Worm (Caenorhabditis elegans) whole organism, young adult: Measurements from ENCODE around the gene T12A7.6.
A peak's percentile ranks its signal among the peaks of the same experiment; 100 is the strongest.

ENCODE experiments used
- C17E4.6 ChIP-seq: fragments of 200-800 bp; sonication (Bioruptor generic); IDR thresholded peaks from 2 replicates; pipeline ENCODE4 v1.3.6; 2022; ENCODE audit warnings: missing genetic modification reagents, missing genetic modification characterization, missing compliant biosample characterization
- F10E7.11 ChIP-seq: sonication (generic microtip); optimal IDR thresholded peaks from 2 replicates; lab custom pipeline; 2017; ENCODE audit warnings: mild to moderate bottlenecking, missing genetic modification characterization, moderate library complexity, missing compliant biosample characterization
- F23B12.7 ChIP-seq: sonication (generic microtip); optimal IDR thresholded peaks from 2 replicates; lab custom pipeline; 2017; ENCODE audit warnings: missing genetic modification characterization, mild to moderate bottlenecking, missing compliant biosample characterization, antibody characterized with exemption, moderate library complexity; ENCODE audit not compliant: insufficient read depth
- F33H1.4 ChIP-seq: fragments of 200-800 bp; sonication (Bioruptor generic); IDR thresholded peaks from 2 replicates; pipeline ENCODE4 v1.3.6; 2022; ENCODE audit warnings: missing genetic modification reagents, missing genetic modification characterization, missing compliant biosample characterization
- F52B5.7 ChIP-seq: sonication (generic microtip); optimal IDR thresholded peaks from 2 replicates; lab custom pipeline; 2016; ENCODE audit warnings: mild to moderate bottlenecking, missing genetic modification characterization, missing compliant biosample characterization
- K12H6.12 ChIP-seq: fragments of 200-800 bp; sonication (Bioruptor generic); optimal IDR thresholded peaks from 2 replicates; lab custom pipeline; 2018; ENCODE audit warnings: mild to moderate bottlenecking, missing genetic modification characterization, missing compliant biosample characterization
- T26A5.8 ChIP-seq: sonication (generic microtip); optimal IDR thresholded peaks from 2 replicates; lab custom pipeline; 2016; ENCODE audit warnings: missing genetic modification characterization, missing compliant biosample characterization
- Y53F4B.3 ChIP-seq: fragments of 200-800 bp; sonication (Bioruptor generic); IDR thresholded peaks from 2 replicates; pipeline ENCODE4 v1.3.6; 2022; ENCODE audit warnings: missing genetic modification reagents, missing genetic modification characterization, missing compliant biosample characterization
- Y53G8AR.9 ChIP-seq: fragments of 200-800 bp; sonication (Bioruptor generic); conservative IDR thresholded peaks from 2 replicates; pipeline ENCODE4 v1.3.6; 2022; ENCODE audit warnings: missing genetic modification reagents, missing genetic modification characterization, missing compliant biosample characterization
- Y56A3A.18 ChIP-seq: fragments of 200-800 bp; sonication (Bioruptor generic); IDR thresholded peaks from 2 replicates; pipeline ENCODE4 v1.3.6; 2022; ENCODE audit warnings: missing genetic modification reagents, missing genetic modification characterization, missing compliant biosample characterization
- ZK185.1 ChIP-seq: sonication (generic microtip); optimal IDR thresholded peaks from 2 replicates; lab custom pipeline; 2016; ENCODE audit warnings: mild to moderate bottlenecking, missing genetic modification characterization, missing compliant biosample characterization; ENCODE audit not compliant: poor library complexity, severe bottlenecking
- aptf-2 ChIP-seq: fragments of 200-800 bp; sonication (Bioruptor generic); conservative IDR thresholded peaks from 2 replicates; pipeline ENCODE4 v1.3.6; 2022; ENCODE audit warnings: missing genetic modification reagents, missing genetic modification characterization, missing compliant biosample characterization
- athp-1 ChIP-seq: sonication (generic microtip); optimal IDR thresholded peaks from 2 replicates; lab custom pipeline; 2017; ENCODE audit warnings: mild to moderate bottlenecking, missing genetic modification characterization, missing compliant biosample characterization
- ccch-3 ChIP-seq: fragments of 200-800 bp; sonication (Bioruptor generic); optimal IDR thresholded peaks from 2 replicates; lab custom pipeline; 2018; ENCODE audit warnings: mild to moderate bottlenecking, missing genetic modification characterization, missing compliant biosample characterization
- ceh-100 ChIP-seq: fragments of 200-800 bp; sonication (Bioruptor generic); IDR thresholded peaks from 2 replicates; pipeline ENCODE4 v1.3.6; 2022; ENCODE audit warnings: missing genetic modification reagents, missing genetic modification characterization, missing compliant biosample characterization
- ceh-27 ChIP-seq: fragments of 200-800 bp; sonication (Bioruptor generic); optimal IDR thresholded peaks from 2 replicates; lab custom pipeline; 2018; ENCODE audit warnings: mild to moderate bottlenecking, missing genetic modification characterization, moderate library complexity, missing compliant biosample characterization
- dox-1 ChIP-seq: fragments of 200-800 bp; sonication (Bioruptor generic); IDR thresholded peaks from 2 replicates; pipeline ENCODE4 v1.3.6; 2022; ENCODE audit warnings: missing genetic modification reagents, missing genetic modification characterization, missing compliant biosample characterization
- dpl-1 ChIP-seq: fragments of 150-350 bp; optimal IDR thresholded peaks from 2 replicates; lab custom pipeline; 2014; ENCODE audit warnings: missing biosample characterization, missing genetic modification reagents, missing genetic modification characterization
- ekl-4 ChIP-seq: fragments of 200-800 bp; sonication (Bioruptor generic); IDR thresholded peaks from 2 replicates; pipeline ENCODE4 v1.3.6; 2022; ENCODE audit warnings: missing genetic modification reagents, missing genetic modification characterization, missing compliant biosample characterization
- ets-4 ChIP-seq: fragments of 200-800 bp; sonication (Bioruptor generic); optimal IDR thresholded peaks from 2 replicates; lab custom pipeline; 2018; ENCODE audit warnings: mild to moderate bottlenecking, missing genetic modification characterization, missing compliant biosample characterization
- hlh-26 ChIP-seq: fragments of 200-800 bp; sonication (Bioruptor generic); conservative IDR thresholded peaks from 2 replicates; pipeline ENCODE4 v1.3.6; 2022; ENCODE audit warnings: missing genetic modification reagents, missing genetic modification characterization, missing compliant biosample characterization
- hmg-1.2 ChIP-seq: fragments of 200-800 bp; sonication (Bioruptor generic); IDR thresholded peaks from 2 replicates; pipeline ENCODE4 v1.3.6; 2022; ENCODE audit warnings: missing genetic modification reagents, missing genetic modification characterization, missing compliant biosample characterization
- lin-26 ChIP-seq: fragments of 200-800 bp; sonication (Bioruptor generic); IDR thresholded peaks from 2 replicates; pipeline ENCODE4 v1.3.6; 2022; ENCODE audit warnings: missing genetic modification reagents, missing genetic modification characterization, missing compliant biosample characterization
- lsl-1 ChIP-seq: fragments of 200-800 bp; sonication (Bioruptor generic); optimal IDR thresholded peaks from 2 replicates; lab custom pipeline; 2018; ENCODE audit warnings: mild to moderate bottlenecking, missing genetic modification characterization, moderate library complexity, missing compliant biosample characterization
- madf-10 ChIP-seq: sonication (generic microtip); optimal IDR thresholded peaks from 2 replicates; lab custom pipeline; 2016; ENCODE audit warnings: mild to moderate bottlenecking, missing genetic modification characterization, missing compliant biosample characterization
- mcd-1 ChIP-seq: fragments of 200-800 bp; sonication (Bioruptor generic); IDR thresholded peaks from 2 replicates; pipeline ENCODE4 v1.3.6; 2022; ENCODE audit warnings: missing genetic modification reagents, missing genetic modification characterization, missing compliant biosample characterization
- mel-28 ChIP-seq: sonication (generic microtip); optimal IDR thresholded peaks from 2 replicates; lab custom pipeline; 2016; ENCODE audit warnings: borderline replicate concordance, mild to moderate bottlenecking, missing genetic modification characterization, missing compliant biosample characterization
- nfya-1 ChIP-seq: sonication (generic microtip); optimal IDR thresholded peaks from 2 replicates; lab custom pipeline; 2017; ENCODE audit warnings: antibody characterized with exemption, missing compliant biosample characterization, missing genetic modification characterization, borderline replicate concordance; ENCODE audit not compliant: insufficient read depth
- nhr-120 ChIP-seq: fragments of 200-800 bp; sonication (Bioruptor generic); IDR thresholded peaks from 2 replicates; pipeline ENCODE4 v1.3.6; 2022; ENCODE audit warnings: missing genetic modification characterization, missing compliant biosample characterization
- nhr-80 ChIP-seq: sonication (generic microtip); optimal IDR thresholded peaks from 2 replicates; lab custom pipeline; 2016; ENCODE audit warnings: missing genetic modification characterization, missing compliant biosample characterization
- sea-2 ChIP-seq: fragments of 200-800 bp; sonication (Bioruptor generic); IDR thresholded peaks from 2 replicates; pipeline ENCODE4 v1.3.6; 2022; ENCODE audit warnings: missing genetic modification characterization, missing compliant biosample characterization
- snpc-4 ChIP-seq, 5 experiments: fragments of 150-350 bp in 1 of 5; sonication (generic microtip) in 4 of 5; optimal IDR thresholded peaks; 2 replicates each; lab custom pipeline; 2014 to 2018; ENCODE audit warnings: missing genetic modification characterization in 5 of 5, missing biosample characterization in 3 of 5, antibody characterized with exemption in 2 of 5, mild to moderate bottlenecking in 2 of 5, missing compliant biosample characterization in 2 of 5, missing genotype in 2 of 5, moderate library complexity in 2 of 5, missing genetic modification reagents in 1 of 5
- tlf-1 ChIP-seq: fragments of 200-800 bp; sonication (Bioruptor generic); optimal IDR thresholded peaks from 2 replicates; lab custom pipeline; 2018; ENCODE audit warnings: mild to moderate bottlenecking, missing genetic modification characterization, missing compliant biosample characterization
- zim-3 ChIP-seq: sonication (generic microtip); optimal IDR thresholded peaks from 2 replicates; lab custom pipeline; 2017; ENCODE audit warnings: mild to moderate bottlenecking, missing genetic modification characterization, moderate library complexity, missing compliant biosample characterization
- ztf-22 ChIP-seq: fragments of 200-800 bp; sonication (Bioruptor generic); optimal IDR thresholded peaks from 2 replicates; lab custom pipeline; 2018; ENCODE audit warnings: mild to moderate bottlenecking, missing genetic modification characterization, moderate library complexity, missing compliant biosample characterization
- ztf-26 ChIP-seq: sonication (generic microtip); optimal IDR thresholded peaks from 2 replicates; lab custom pipeline; 2017; ENCODE audit warnings: missing genetic modification characterization, missing compliant biosample characterization
- ztf-28 ChIP-seq: fragments of 200-800 bp; sonication (Bioruptor generic); IDR thresholded peaks from 2 replicates; pipeline ENCODE4 v1.3.6; 2022; ENCODE audit warnings: missing genetic modification reagents, missing genetic modification characterization, missing compliant biosample characterization
- ztf-3 ChIP-seq: fragments of 200-800 bp; sonication (Bioruptor generic); optimal IDR thresholded peaks from 2 replicates; lab custom pipeline; 2018; ENCODE audit warnings: mild to moderate bottlenecking, missing genetic modification characterization, missing compliant biosample characterization

T12A7.6 gene

ce11 chrIV:11792495-11792894 lies 43.5 kb downstream of the T12A7.6 start, which contains the start of gene H01G02.3:
Gene H01G02.3, minus strand, starts transcription at chrIV:11792595.
- no peak for TF ChIP-seq C17E4.6 (GFP tag; lab: Robert Waterston, UW)
- TF ChIP-seq ccch-3 = no peak
- TF ChIP-seq F52B5.7 (tag; lab: Kevin White, UChicago) = no peak
- TF ChIP-seq ets-4 (GFP tag; lab: Kevin White, UChicago) = no peak
- no peak for TF ChIP-seq hmg-1.2 (GFP tag; lab: Robert Waterston, UW)
- TF ChIP-seq ztf-22 (GFP tag; lab: Kevin White, UChicago) = no peak
- TF ChIP-seq ztf-3 (GFP tag; lab: Kevin White, UChicago) = no peak
- no peak for TF ChIP-seq snpc-4 (GFP tag; optimal IDR thresholded peaks at IDR 0.05; lab: Kevin White, UChicago)
- TF ChIP-seq snpc-4 (tag; optimal IDR thresholded peaks at IDR 0.05; lab: Kevin White, UChicago) = no peak
- no peak for TF ChIP-seq ekl-4 (GFP tag; lab: Robert Waterston, UW)
- no peak for TF ChIP-seq F23B12.7
- no peak for TF ChIP-seq mel-28
- no peak for TF ChIP-seq ztf-28 (GFP tag; lab: Robert Waterston, UW)
- TF ChIP-seq F10E7.11 = no peak
- TF ChIP-seq T26A5.8 (tag; lab: Kevin White, UChicago) = no peak
- TF ChIP-seq dox-1 (GFP tag; lab: Robert Waterston, UW) = no peak
- no peak for TF ChIP-seq Y56A3A.18
- TF ChIP-seq, all 124 proteins: peak for 0

- no peak for TF ChIP-seq F33H1.4 (GFP tag; lab: Robert Waterston, UW)
- peak; percentile 27 for TF ChIP-seq K12H6.12
- no peak for TF ChIP-seq athp-1 (tag; lab: Kevin White, UChicago)
- TF ChIP-seq, all 124 proteins: peak for 1
Observed at ce11 chrIV:11793170-11793569, 44.1 kb downstream of the T12A7.6 start.

ce11 chrIV:11795964-11796363 lies 46.9 kb downstream of the T12A7.6 start:
- TF ChIP-seq ztf-26 = no peak
- no peak for TF ChIP-seq dpl-1
- TF ChIP-seq hlh-26 (GFP tag; lab: Robert Waterston, UW) = no peak
- TF ChIP-seq zim-3 (tag; lab: Kevin White, UChicago) = no peak
- no peak for TF ChIP-seq ceh-27 (GFP tag; lab: Kevin White, UChicago)
- TF ChIP-seq nhr-120 = no peak
- no peak for TF ChIP-seq madf-10
- no peak for TF ChIP-seq nfya-1 (tag; lab: Kevin White, UChicago)
- no peak for TF ChIP-seq sea-2

ce11 chrIV:11796818-11797217 lies 47.8 kb downstream of the T12A7.6 start:
- TF ChIP-seq nhr-80 (tag; lab: Kevin White, UChicago) = no peak
- no peak for TF ChIP-seq aptf-2 (GFP tag; lab: Robert Waterston, UW)
- no peak for TF ChIP-seq ZK185.1 (tag; lab: Kevin White, UChicago)
- TF ChIP-seq ceh-100 (GFP tag; lab: Robert Waterston, UW) = no peak

- no peak for TF ChIP-seq snpc-4 (GFP tag; optimal IDR thresholded peaks at IDR 0.05; lab: Kevin White, UChicago)
- TF ChIP-seq snpc-4 (tag; optimal IDR thresholded peaks at IDR 0.05; lab: Kevin White, UChicago) = no peak
- TF ChIP-seq aptf-2 (GFP tag; lab: Robert Waterston, UW) = no peak
- TF ChIP-seq mcd-1 = no peak
- no peak for TF ChIP-seq Y53F4B.3 (GFP tag; lab: Robert Waterston, UW)
- no peak for TF ChIP-seq Y53G8AR.9 (GFP tag; lab: Robert Waterston, UW)
- no peak for TF ChIP-seq lsl-1 (GFP tag; lab: Kevin White, UChicago)
- TF ChIP-seq hmg-1.2 (GFP tag; lab: Robert Waterston, UW) = no peak
- no peak for TF ChIP-seq lin-26 (GFP tag; lab: Robert Waterston, UW)
- no peak for TF ChIP-seq tlf-1 (GFP tag; lab: Kevin White, UChicago)
- TF ChIP-seq zim-3 (tag; lab: Kevin White, UChicago) = no peak
Observed at ce11 chrIV:11799240-11799639, 50.2 kb downstream of the T12A7.6 start.
